Worm (Caenorhabditis elegans): ENCODE results near the gene sri-36.
"Not testable (repeated sequence)": the region's sequence is repeated elsewhere in the genome, so short reads cannot be mapped to it uniquely, and the experiment has no call there.

sri-36 gene

DNA sequence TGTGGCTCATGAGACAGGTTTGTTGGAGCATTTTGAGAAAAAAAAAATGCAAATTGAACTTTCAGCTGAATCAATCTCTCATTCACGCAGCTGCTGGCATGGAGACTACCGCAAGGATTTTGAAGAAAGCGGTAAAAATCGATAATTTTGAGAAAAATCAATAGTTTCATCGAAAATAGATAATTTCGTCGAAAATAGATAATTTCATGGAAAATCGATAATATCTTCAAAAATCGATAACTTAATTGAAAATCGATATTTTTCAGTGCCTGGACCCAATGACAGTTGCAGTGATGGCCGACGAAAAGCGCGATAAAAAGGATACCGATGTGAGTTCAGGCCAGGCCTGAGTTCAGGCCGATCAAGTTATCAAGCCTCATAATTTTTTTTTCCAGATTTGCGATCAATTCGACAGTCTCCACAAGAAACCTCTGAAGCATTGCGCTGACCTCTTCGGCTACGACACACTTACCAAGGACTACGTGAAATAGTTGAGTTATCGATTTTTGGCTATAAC, 37.6 kb upstream of the sri-36 start, which contains the start of gene D2062.4:
D2062.4 (plus strand) TSS at position 467 of the 517 bp plus-strand sequence.
- TF ChIP-seq ceh-28 (tag; optimal IDR thresholded peaks at IDR 0.05), result peak; percentile 54

DNA sequence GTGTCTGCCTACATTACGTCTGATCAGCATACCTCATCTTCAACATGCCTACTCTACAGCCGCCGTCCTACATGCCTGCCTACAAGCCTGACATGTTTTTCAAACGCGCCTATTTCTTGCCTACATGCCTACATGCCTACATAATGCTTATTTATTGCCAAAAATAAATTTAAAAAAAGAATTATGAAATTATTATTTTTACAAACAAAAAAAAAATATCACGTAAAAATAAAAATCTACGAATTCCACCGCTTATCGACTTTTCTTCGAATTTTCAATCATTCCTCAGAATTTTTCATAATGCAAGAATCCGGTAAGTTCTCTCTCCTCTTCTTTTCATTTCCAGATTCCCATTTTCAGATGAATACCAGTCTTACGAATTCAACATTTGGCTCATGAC, 37.1 kb upstream of the sri-36 start, which contains the start of gene D2062.5:
D2062.5 (plus strand) TSS at position 301 of the 400 bp plus-strand sequence.
- TF ChIP-seq egl-27 (tag; optimal IDR thresholded peaks at IDR 0.05), result no peak
- no peak for TF ChIP-seq nhr-43 (tag; optimal IDR thresholded peaks at IDR 0.05; ENCODE audit: poor library complexity, severe bottlenecking)
- TF ChIP-seq nhr-25 (tag; optimal IDR thresholded peaks at IDR 0.05), result no peak
- no peak for TF ChIP-seq jun-1 (tag; optimal IDR thresholded peaks at IDR 0.05)
- no peak for TF ChIP-seq elt-1 (tag; optimal IDR thresholded peaks at IDR 0.05)
- no peak for TF ChIP-seq daf-12 (tag; optimal IDR thresholded peaks at IDR 0.05)
- TF ChIP-seq lin-15B (tag; optimal IDR thresholded peaks at IDR 0.05), result no peak
- TF ChIP-seq nfya-1 (tag; optimal IDR thresholded peaks at IDR 0.05; ENCODE audit: insufficient read depth), result no peak
- no peak for TF ChIP-seq nhr-28 (tag; optimal IDR thresholded peaks at IDR 0.05)
- TF ChIP-seq R02D3.7 (tag; optimal IDR thresholded peaks at IDR 0.05), result no peak
- TF ChIP-seq ceh-9 (tag; optimal IDR thresholded peaks at IDR 0.05), result no peak
- TF ChIP-seq nhr-11 (tag; optimal IDR thresholded peaks at IDR 0.05), result no peak
- TF ChIP-seq mml-1 (tag; optimal IDR thresholded peaks at IDR 0.05), result no peak
- TF ChIP-seq pha-4 (tag; optimal IDR thresholded peaks at IDR 0.05), result no peak

DNA sequence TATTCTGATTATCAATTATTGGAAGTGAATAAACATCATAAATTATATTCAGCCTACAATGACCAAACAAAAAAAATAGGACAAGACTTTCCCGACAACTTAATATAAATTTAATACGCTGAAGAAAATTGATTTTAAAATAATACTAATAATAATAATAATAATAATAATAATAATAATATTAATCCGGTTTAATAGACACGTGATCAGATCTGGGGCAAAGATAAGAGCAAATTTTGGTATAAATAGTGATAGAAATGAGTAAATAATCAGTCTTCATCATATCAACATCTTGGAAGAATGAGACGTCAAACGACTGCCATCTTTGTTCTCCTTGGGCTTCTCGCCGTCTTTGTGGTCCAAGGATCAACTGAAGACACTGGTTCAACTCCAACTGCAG, 33.8 kb upstream of the sri-36 start, which contains the start of gene msrp-6:
msrp-6 (plus strand) TSS at position 301 of the 400 bp plus-strand sequence.
- TF ChIP-seq unc-62 (GFP tag; optimal IDR thresholded peaks at IDR 0.05); daf-12 (tag; optimal IDR thresholded peaks at IDR 0.05); elt-2 (tag; optimal IDR thresholded peaks at IDR 0.05): not testable (repeated sequence)

- TF ChIP-seq tbx-2, nhr-25, R02D3.7 (tag; optimal IDR thresholded peaks at IDR 0.05): not testable (repeated sequence)
Observed at ce11 chrII:2616634-2617033, 31.2 kb upstream of the sri-36 start, which contains the start of gene msrp-5. Gene msrp-5, plus strand, starts transcription at chrII:2616934.

- TF ChIP-seq nhr-28, ZK546.5, ceh-16 (tag; optimal IDR thresholded peaks at IDR 0.05): not testable (repeated sequence)
Observed at ce11 chrII:2612278-2612677, 26.9 kb upstream of the sri-36 start, which contains the start of gene D2062.13. Gene D2062.13, plus strand, starts transcription at chrII:2612578.

DNA sequence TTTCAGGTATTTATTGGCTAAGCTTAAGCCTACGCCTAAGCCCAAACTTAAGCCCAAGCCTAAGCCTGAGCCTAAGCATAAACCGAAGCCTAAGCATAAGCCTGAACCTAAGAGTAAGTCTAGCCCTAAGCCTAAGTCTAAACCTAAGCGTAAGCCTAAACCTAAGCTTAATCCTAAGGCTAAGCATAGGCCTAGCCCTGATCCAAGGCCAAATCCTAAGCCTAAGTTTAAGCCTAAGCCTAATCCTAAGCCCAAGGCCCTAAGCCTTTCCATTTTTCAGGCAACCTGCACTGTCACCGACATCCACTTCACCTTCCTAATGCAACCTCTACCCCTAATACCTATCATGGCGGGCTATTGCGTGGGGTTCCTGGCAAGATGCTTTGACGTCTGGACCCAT, 25.6 kb upstream of the sri-36 start:
- TF ChIP-seq ZK546.5 (tag; optimal IDR thresholded peaks at IDR 0.05) (no peak), fos-1 (tag; optimal IDR thresholded peaks at IDR 0.05) (no peak), mdl-1 (tag; optimal IDR thresholded peaks at IDR 0.05) (no peak), egl-27 (tag; optimal IDR thresholded peaks at IDR 0.05) (no peak), ztf-4 (tag; optimal IDR thresholded peaks at IDR 0.05) (no peak), sea-2 (GFP tag; optimal IDR thresholded peaks at IDR 0.05) (no peak), fkh-10 (GFP tag; optimal IDR thresholded peaks at IDR 0.05) (no peak), ceh-28 (tag; optimal IDR thresholded peaks at IDR 0.05) (no peak)

- no peak for TF ChIP-seq nhr-76 (tag; optimal IDR thresholded peaks at IDR 0.05)
- no peak for TF ChIP-seq nhr-23 (tag; optimal IDR thresholded peaks at IDR 0.05)
- peak; percentile 96 for TF ChIP-seq elt-2 (tag; optimal IDR thresholded peaks at IDR 0.05)
- TF ChIP-seq jun-1 (tag; optimal IDR thresholded peaks at IDR 0.05), result peak; percentile 55
- TF ChIP-seq ceh-9 (tag; optimal IDR thresholded peaks at IDR 0.05), result no peak
- TF ChIP-seq elt-3 (tag; optimal IDR thresholded peaks at IDR 0.05), result no peak
- TF ChIP-seq unc-39 (tag; optimal IDR thresholded peaks at IDR 0.05), result no peak
- TF ChIP-seq nhr-25 (tag; optimal IDR thresholded peaks at IDR 0.05), result no peak
- TF ChIP-seq pqm-1 (tag; optimal IDR thresholded peaks at IDR 0.05), result peak; percentile 73
- TF ChIP-seq fos-1 (tag; optimal IDR thresholded peaks at IDR 0.05), result peak; percentile 30
- no peak for TF ChIP-seq mml-1 (tag; optimal IDR thresholded peaks at IDR 0.05)
Observed at ce11 chrII:2610202-2610912, 25.0 kb upstream of the sri-36 start, which contains the start of gene sri-38. Gene sri-38, plus strand, starts transcription at chrII:2610862.
